Worm (Caenorhabditis elegans) whole organism, late embryonic: ENCODE measurements around the gene F59A6.2.

Experiments used
- C08G9.2 ChIP-seq: sonication (generic microtip); optimal IDR thresholded peaks from 2 replicates; lab custom pipeline; 2016; ENCODE audit warnings: mild to moderate bottlenecking, missing genetic modification characterization, moderate library complexity, missing compliant biosample characterization
- C38D4.7 ChIP-seq: fragments of 200-800 bp; sonication (Bioruptor generic); optimal IDR thresholded peaks from 2 replicates; lab custom pipeline; 2018; ENCODE audit warnings: mild to moderate bottlenecking, missing genetic modification characterization, moderate library complexity, missing compliant biosample characterization
- F13H6.1 ChIP-seq: sonication (generic microtip); optimal IDR thresholded peaks from 2 replicates; lab custom pipeline; 2016; ENCODE audit warnings: missing genetic modification characterization, missing compliant biosample characterization
- K09A11.1 ChIP-seq: sonication (generic microtip); optimal IDR thresholded peaks from 2 replicates; lab custom pipeline; 2017; ENCODE audit warnings: antibody characterized with exemption, mild to moderate bottlenecking, missing genetic modification characterization, missing compliant biosample characterization; ENCODE audit not compliant: insufficient read depth
- T23F11.4 ChIP-seq: fragments of 200-800 bp; sonication (Bioruptor generic); optimal IDR thresholded peaks from 2 replicates; lab custom pipeline; 2018; ENCODE audit warnings: mild to moderate bottlenecking, missing genetic modification characterization, missing compliant biosample characterization
- Y22D7AL.16 ChIP-seq: sonication (generic microtip); optimal IDR thresholded peaks from 2 replicates; lab custom pipeline; 2016; ENCODE audit warnings: missing genetic modification characterization, missing compliant biosample characterization
- ahr-1 ChIP-seq: sonication (generic microtip); optimal IDR thresholded peaks from 2 replicates; lab custom pipeline; 2016; ENCODE audit warnings: missing genetic modification characterization, missing compliant biosample characterization
- ceh-14 ChIP-seq: sonication (generic microtip); optimal IDR thresholded peaks from 2 replicates; lab custom pipeline; 2016; ENCODE audit warnings: missing genotype, missing genetic modification characterization, missing compliant biosample characterization
- ceh-18 ChIP-seq: sonication (generic microtip); optimal IDR thresholded peaks from 2 replicates; lab custom pipeline; 2016; ENCODE audit warnings: missing genetic modification characterization, missing compliant biosample characterization
- ceh-2 ChIP-seq: sonication (generic microtip); optimal IDR thresholded peaks from 2 replicates; lab custom pipeline; 2016; ENCODE audit warnings: missing genotype, missing genetic modification characterization, missing compliant biosample characterization
- ceh-22 ChIP-seq: sonication (generic microtip); optimal IDR thresholded peaks from 2 replicates; lab custom pipeline; 2017; ENCODE audit warnings: missing biosample characterization, missing genetic modification characterization
- ceh-24 ChIP-seq: sonication (generic microtip); optimal IDR thresholded peaks from 2 replicates; lab custom pipeline; 2016; ENCODE audit warnings: mild to moderate bottlenecking, missing genetic modification characterization, missing compliant biosample characterization
- ceh-30 ChIP-seq: fragments of 150-350 bp; optimal IDR thresholded peaks from 2 replicates; lab custom pipeline; 2014; ENCODE audit warnings: missing biosample characterization, missing genetic modification characterization
- ceh-31 ChIP-seq: sonication (generic microtip); optimal IDR thresholded peaks from 2 replicates; lab custom pipeline; 2016; ENCODE audit warnings: missing genetic modification characterization, missing compliant biosample characterization
- ceh-34 ChIP-seq: sonication (generic microtip); optimal IDR thresholded peaks from 2 replicates; lab custom pipeline; 2016; ENCODE audit warnings: mild to moderate bottlenecking, missing genetic modification characterization, missing compliant biosample characterization
- ceh-6 ChIP-seq: fragments of 200-800 bp; sonication (Bioruptor generic); optimal IDR thresholded peaks from 2 replicates; lab custom pipeline; 2018; ENCODE audit warnings: mild to moderate bottlenecking, missing genetic modification characterization, missing compliant biosample characterization
- ceh-9 ChIP-seq: sonication (generic microtip); optimal IDR thresholded peaks from 2 replicates; lab custom pipeline; 2016; ENCODE audit warnings: mild to moderate bottlenecking, missing genetic modification characterization, inconsistent platforms, missing compliant biosample characterization
- dmd-4 ChIP-seq: sonication (generic microtip); optimal IDR thresholded peaks from 2 replicates; lab custom pipeline; 2016; ENCODE audit warnings: borderline replicate concordance, missing genetic modification characterization, missing compliant biosample characterization
- dve-1 ChIP-seq: sonication (generic microtip); optimal IDR thresholded peaks from 2 replicates; lab custom pipeline; 2017; ENCODE audit warnings: antibody characterized with exemption, mild to moderate bottlenecking, missing genetic modification characterization, missing compliant biosample characterization
- elt-4 ChIP-seq: sonication (generic microtip); optimal IDR thresholded peaks from 2 replicates; lab custom pipeline; 2016; ENCODE audit warnings: missing genetic modification characterization, missing compliant biosample characterization
- ets-4 ChIP-seq: sonication (generic microtip); optimal IDR thresholded peaks from 2 replicates; lab custom pipeline; 2016; ENCODE audit warnings: missing genetic modification characterization, missing compliant biosample characterization
- fax-1 ChIP-seq: sonication (generic microtip); optimal IDR thresholded peaks from 2 replicates; lab custom pipeline; 2016; ENCODE audit warnings: missing genotype, missing genetic modification characterization, missing compliant biosample characterization
- hlh-13 ChIP-seq: fragments of 200-800 bp; sonication (Bioruptor generic); optimal IDR thresholded peaks from 2 replicates; lab custom pipeline; 2018; ENCODE audit warnings: mild to moderate bottlenecking, missing genetic modification characterization, missing compliant biosample characterization
- hlh-30 ChIP-seq: sonication (generic microtip); optimal IDR thresholded peaks from 2 replicates; lab custom pipeline; 2017; ENCODE audit warnings: antibody characterized with exemption, missing genetic modification characterization, missing compliant biosample characterization; ENCODE audit not compliant: insufficient read depth
- hlh-6 ChIP-seq: sonication (generic microtip); optimal IDR thresholded peaks from 2 replicates; lab custom pipeline; 2016; ENCODE audit warnings: missing genotype, missing genetic modification characterization, missing compliant biosample characterization
- hlh-8 ChIP-seq: sonication (generic microtip); optimal IDR thresholded peaks from 2 replicates; lab custom pipeline; 2016; ENCODE audit warnings: missing genotype, missing genetic modification characterization, missing compliant biosample characterization
- lim-6 ChIP-seq: sonication (generic microtip); optimal IDR thresholded peaks from 2 replicates; lab custom pipeline; 2016; ENCODE audit warnings: missing genetic modification characterization, missing compliant biosample characterization
- lin-11 ChIP-seq: fragments of 200-800 bp; sonication (Bioruptor generic); optimal IDR thresholded peaks from 2 replicates; lab custom pipeline; 2018; ENCODE audit warnings: mild to moderate bottlenecking, missing genetic modification characterization, missing compliant biosample characterization
- madf-2 ChIP-seq: sonication (generic microtip); optimal IDR thresholded peaks from 2 replicates; lab custom pipeline; 2017; ENCODE audit warnings: missing genetic modification characterization, missing compliant biosample characterization
- nhr-11 ChIP-seq: fragments of 150-350 bp; optimal IDR thresholded peaks from 2 replicates; lab custom pipeline; 2014; ENCODE audit warnings: missing biosample characterization, missing genetic modification characterization
- nhr-232 ChIP-seq: sonication (generic microtip); optimal IDR thresholded peaks from 2 replicates; lab custom pipeline; 2016; ENCODE audit warnings: missing genetic modification characterization, missing compliant biosample characterization
- npax-4 ChIP-seq: sonication (generic microtip); optimal IDR thresholded peaks from 2 replicates; lab custom pipeline; 2016; ENCODE audit warnings: missing genetic modification characterization, missing compliant biosample characterization
- odd-2 ChIP-seq: sonication (generic microtip); optimal IDR thresholded peaks from 2 replicates; lab custom pipeline; 2017; ENCODE audit warnings: antibody characterized with exemption, mild to moderate bottlenecking, missing genetic modification characterization, missing compliant biosample characterization
- pag-3 ChIP-seq: sonication (generic microtip); optimal IDR thresholded peaks from 2 replicates; lab custom pipeline; 2016; ENCODE audit warnings: missing compliant biosample characterization, missing genetic modification characterization, borderline replicate concordance
- pax-1 ChIP-seq: fragments of 150-350 bp; optimal IDR thresholded peaks from 2 replicates; lab custom pipeline; 2014; ENCODE audit warnings: missing biosample characterization, missing genetic modification characterization
- pha-2 ChIP-seq: sonication (generic microtip); optimal IDR thresholded peaks from 2 replicates; lab custom pipeline; 2017; ENCODE audit warnings: mild to moderate bottlenecking, missing genetic modification characterization, missing compliant biosample characterization
- pha-4 ChIP-seq: fragments of 150-350 bp; optimal IDR thresholded peaks from 2 replicates; lab custom pipeline; 2018; ENCODE audit warnings: missing biosample characterization, missing genetic modification reagents, missing genetic modification characterization
- pqm-1 ChIP-seq: sonication (generic microtip); optimal IDR thresholded peaks from 2 replicates; lab custom pipeline; 2016; ENCODE audit warnings: missing genetic modification characterization, missing compliant biosample characterization
- pros-1 ChIP-seq: fragments of 150-350 bp; optimal IDR thresholded peaks from 2 replicates; lab custom pipeline; 2014; ENCODE audit warnings: missing biosample characterization, missing genetic modification reagents, missing genetic modification characterization
- ref-2 ChIP-seq: sonication (generic microtip); optimal IDR thresholded peaks from 2 replicates; lab custom pipeline; 2016; ENCODE audit warnings: missing genetic modification characterization, missing compliant biosample characterization
- rnt-1 ChIP-seq: sonication (generic microtip); optimal IDR thresholded peaks from 2 replicates; lab custom pipeline; 2016; ENCODE audit warnings: missing genetic modification characterization, missing compliant biosample characterization
- sdc-2 ChIP-seq: sonication (generic microtip); optimal IDR thresholded peaks from 2 replicates; lab custom pipeline; 2016; ENCODE audit warnings: missing genotype, missing genetic modification characterization, missing compliant biosample characterization
- sox-2 ChIP-seq: fragments of 200-800 bp; sonication (Bioruptor generic); IDR thresholded peaks from 2 replicates; pipeline ENCODE4 v1.3.6; 2022; ENCODE audit warnings: missing genetic modification reagents, missing genetic modification characterization, missing compliant biosample characterization
- sox-4 ChIP-seq: sonication (generic microtip); optimal IDR thresholded peaks from 2 replicates; lab custom pipeline; 2017; ENCODE audit warnings: mild to moderate bottlenecking, missing genetic modification characterization, inconsistent platforms, missing compliant biosample characterization
- syd-9 ChIP-seq: sonication (generic microtip); optimal IDR thresholded peaks from 2 replicates; lab custom pipeline; 2016; ENCODE audit warnings: mild to moderate bottlenecking, missing genetic modification characterization, moderate library complexity, missing compliant biosample characterization
- tbx-2 ChIP-seq: sonication (generic microtip); optimal IDR thresholded peaks from 2 replicates; lab custom pipeline; 2016; ENCODE audit warnings: missing genetic modification characterization, missing compliant biosample characterization
- tbx-7 ChIP-seq: sonication (generic microtip); optimal IDR thresholded peaks from 2 replicates; lab custom pipeline; 2016; ENCODE audit warnings: missing genotype, missing genetic modification characterization, missing compliant biosample characterization
- ttx-3 ChIP-seq: sonication (generic microtip); optimal IDR thresholded peaks from 2 replicates; lab custom pipeline; 2016; ENCODE audit warnings: missing genetic modification reagents, missing genetic modification characterization, missing compliant biosample characterization
- unc-3 ChIP-seq, 2 experiments: fragments of 200-800 bp in 1 of 2; sonication (Bioruptor generic) in 1 of 2; sonication (generic microtip) in 1 of 2; conservative IDR thresholded peaks in 1 of 2; optimal IDR thresholded peaks in 1 of 2; 2 replicates each; pipeline versions ENCODE4 v1.3.6 to Lab custom; 2016 to 2022; ENCODE audit warnings: missing compliant biosample characterization in 2 of 2, missing genetic modification characterization in 2 of 2, missing genetic modification reagents in 1 of 2
- unc-42 ChIP-seq: sonication (generic microtip); optimal IDR thresholded peaks from 2 replicates; lab custom pipeline; 2016; ENCODE audit warnings: missing genotype, missing genetic modification characterization, missing compliant biosample characterization
- unc-55 ChIP-seq: sonication (generic microtip); optimal IDR thresholded peaks from 2 replicates; lab custom pipeline; 2017; ENCODE audit warnings: missing biosample characterization, missing genetic modification reagents, missing genetic modification characterization
- unc-86 ChIP-seq: sonication (generic microtip); optimal IDR thresholded peaks from 2 replicates; lab custom pipeline; 2016; ENCODE audit warnings: missing genetic modification characterization, missing compliant biosample characterization
- zip-5 ChIP-seq: sonication (generic microtip); optimal IDR thresholded peaks from 2 replicates; lab custom pipeline; 2016; ENCODE audit warnings: missing genetic modification characterization, missing compliant biosample characterization

F59A6.2 gene

DNA sequence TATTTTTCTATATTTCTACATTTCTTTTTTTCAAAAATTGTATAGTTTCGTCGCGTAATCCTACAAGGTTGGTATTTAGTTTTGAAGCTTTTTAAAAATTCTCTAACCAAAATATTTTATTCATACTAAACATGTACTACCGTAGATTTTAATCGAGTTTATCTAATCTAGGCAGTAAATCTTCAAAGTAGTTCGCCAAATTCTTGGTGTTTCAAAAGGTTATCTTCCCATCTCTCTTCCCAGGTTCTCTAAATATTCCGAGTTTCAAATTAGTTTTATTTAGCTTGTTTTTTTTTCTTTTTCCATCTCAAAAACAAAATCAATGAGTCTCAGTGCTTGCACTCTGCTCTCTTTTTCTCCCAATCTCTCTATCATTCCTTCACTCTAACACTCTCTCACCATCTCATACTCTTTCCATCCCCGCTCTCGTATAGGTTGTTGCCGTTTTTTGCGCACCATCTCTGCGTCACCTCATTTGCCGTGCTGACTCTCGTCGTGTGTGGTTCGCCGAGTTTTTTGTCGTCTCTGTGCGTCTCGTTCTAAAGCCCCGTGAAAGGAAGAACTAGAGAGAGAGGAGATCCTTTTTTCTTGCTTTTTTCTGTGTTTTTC lies 2.6 kb downstream of the F59A6.2 start:
- TF ChIP-seq ref-2 = no peak
- TF ChIP-seq syd-9 = no peak
- peak; percentile 24 for TF ChIP-seq C08G9.2 (tag; lab: Kevin White, UChicago)
- no peak for TF ChIP-seq dve-1
- no peak for TF ChIP-seq lim-6
- TF ChIP-seq pag-3 (tag; lab: Kevin White, UChicago) = no peak
- peak; percentile 27 for TF ChIP-seq ceh-34 (tag; lab: Kevin White, UChicago)
- TF ChIP-seq ceh-6 = no peak
- peak; percentile 25 for TF ChIP-seq F13H6.1 (tag; lab: Kevin White, UChicago)
- no peak for TF ChIP-seq T23F11.4
- TF ChIP-seq ceh-30 (tag; lab: Kevin White, UChicago) = no peak
- TF ChIP-seq sox-4 (tag; lab: Kevin White, UChicago) = peak; percentile 47
- no peak for TF ChIP-seq ceh-2 (tag; lab: Kevin White, UChicago)
- TF ChIP-seq zip-5 (tag; lab: Kevin White, UChicago) = no peak
- no peak for TF ChIP-seq rnt-1 (tag; lab: Kevin White, UChicago)
- TF ChIP-seq unc-55 (GFP tag; lab: Kevin White, UChicago) = no peak
- TF ChIP-seq K09A11.1 (tag; lab: Kevin White, UChicago) = no peak
- TF ChIP-seq ceh-24 (tag; lab: Kevin White, UChicago) = no peak
- peak; percentile 31 for TF ChIP-seq ceh-14 (tag; lab: Kevin White, UChicago)
- no peak for TF ChIP-seq lin-11 (tag; lab: Kevin White, UChicago)
- no peak for TF ChIP-seq npax-4
- TF ChIP-seq sdc-2 (tag; lab: Kevin White, UChicago) = no peak
- TF ChIP-seq hlh-13 (GFP tag; lab: Kevin White, UChicago) = no peak
- no peak for TF ChIP-seq pha-2 (tag; lab: Kevin White, UChicago)
- no peak for TF ChIP-seq ceh-22 (tag; lab: Kevin White, UChicago)
- no peak for TF ChIP-seq hlh-8 (tag; lab: Kevin White, UChicago)
- TF ChIP-seq fax-1 (tag; lab: Kevin White, UChicago) = no peak
- no peak for TF ChIP-seq pha-4 (tag; lab: Kevin White, UChicago)
- no peak for TF ChIP-seq unc-3 (GFP tag; conservative IDR thresholded peaks at IDR 0.05; lab: Robert Waterston, UW)
- no peak for TF ChIP-seq unc-3 (tag; optimal IDR thresholded peaks at IDR 0.05; lab: Kevin White, UChicago)
- TF ChIP-seq unc-42 = peak; percentile 80
- peak; percentile 47 for TF ChIP-seq ceh-18 (tag; lab: Kevin White, UChicago)
- no peak for TF ChIP-seq elt-4 (tag; lab: Kevin White, UChicago)
- TF ChIP-seq pax-1 (tag; lab: Kevin White, UChicago) = no peak
- no peak for TF ChIP-seq sox-2 (GFP tag; lab: Robert Waterston, UW)
- no peak for TF ChIP-seq hlh-30
- no peak for TF ChIP-seq ceh-9 (tag; lab: Kevin White, UChicago)
- TF ChIP-seq Y22D7AL.16 (tag; lab: Kevin White, UChicago) = no peak
- TF ChIP-seq tbx-7 (tag; lab: Kevin White, UChicago) = no peak
- no peak for TF ChIP-seq odd-2 (tag; lab: Kevin White, UChicago)
- TF ChIP-seq ceh-31 (tag; lab: Kevin White, UChicago) = peak; percentile 79
- no peak for TF ChIP-seq ttx-3 (tag; lab: Kevin White, UChicago)
- TF ChIP-seq madf-2 (tag; lab: Kevin White, UChicago) = peak; percentile 36
- TF ChIP-seq nhr-11 (tag; lab: Kevin White, UChicago) = no peak
- TF ChIP-seq dmd-4 = no peak
- no peak for TF ChIP-seq C38D4.7 (GFP tag; lab: Kevin White, UChicago)
- peak; percentile 20 for TF ChIP-seq ets-4
- no peak for TF ChIP-seq ahr-1 (tag; lab: Kevin White, UChicago)
- TF ChIP-seq tbx-2 (tag; lab: Kevin White, UChicago) = peak; percentile 54
- TF ChIP-seq unc-86 (tag; lab: Kevin White, UChicago) = no peak
- TF ChIP-seq hlh-6 (tag; lab: Kevin White, UChicago) = peak; percentile 16
- no peak for TF ChIP-seq nhr-232 (tag; lab: Kevin White, UChicago)
- TF ChIP-seq pqm-1 = no peak
- no peak for TF ChIP-seq pros-1 (tag; lab: Kevin White, UChicago)
